Worm (Caenorhabditis elegans): ENCODE data around the gene F14H3.3.

DNA sequence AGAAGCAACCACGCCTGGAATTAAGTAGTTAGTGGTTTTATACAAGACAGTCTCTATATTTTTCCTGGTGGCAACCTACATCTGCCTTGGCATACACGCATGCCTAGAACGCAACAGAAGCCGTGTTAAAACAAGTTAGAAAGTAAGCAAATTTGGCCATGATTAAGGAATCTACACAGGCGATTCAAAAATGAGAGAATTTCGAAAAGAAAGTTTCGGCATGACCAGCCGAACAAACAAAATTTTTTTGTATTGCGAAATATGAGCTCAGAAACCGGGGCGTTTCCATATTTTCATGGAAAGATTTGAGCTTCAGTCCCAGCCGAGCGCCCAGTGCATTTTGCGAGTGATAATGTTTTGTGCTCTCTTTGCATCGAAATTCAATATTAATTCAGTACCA is 6.9 kb upstream of the F14H3.3 start, which contains the start of gene F14H3.15:
- TF ChIP-seq nhr-11 (tag; optimal IDR thresholded peaks at IDR 0.05) (no peak), lsy-2 (tag; optimal IDR thresholded peaks at IDR 0.05) (no peak), ztf-11 (tag; optimal IDR thresholded peaks at IDR 0.05) (no peak), ZK546.5 (tag; optimal IDR thresholded peaks at IDR 0.05) (no peak), mdl-1 (tag; optimal IDR thresholded peaks at IDR 0.05) (no peak), peb-1 (tag; optimal IDR thresholded peaks at IDR 0.05) (no peak), unc-55 (GFP tag; optimal IDR thresholded peaks at IDR 0.05) (no peak)
